Fruit fly (Drosophila melanogaster) whole organism, prepupa: ENCODE data around the gene CG7720.

Source experiments
- CG10631 ChIP-seq: fragments of 200-800 bp; sonication (Bioruptor generic); optimal IDR thresholded peaks from 2 replicates; lab custom pipeline; 2016; ENCODE audit warnings: missing biosample characterization, missing genetic modification characterization
- CG10669 ChIP-seq: fragments of 200-800 bp; sonication (Bioruptor generic); optimal IDR thresholded peaks from 3 replicates; lab custom pipeline; 2018; ENCODE audit warnings: missing biosample characterization, mild to moderate bottlenecking, missing genetic modification characterization, moderate library complexity
- CG11294 ChIP-seq: fragments of 200-800 bp; sonication (Bioruptor generic); IDR thresholded peaks from 2 replicates; pipeline ENCODE4 v1.3.6; 2022; ENCODE audit warnings: missing biosample characterization, missing genetic modification characterization
- CG16779 ChIP-seq: fragments of 200-800 bp; sonication (Bioruptor generic); optimal IDR thresholded peaks from 3 replicates; lab custom pipeline; 2017; ENCODE audit warnings: missing biosample characterization, mild to moderate bottlenecking, missing genetic modification characterization
- CG3032 ChIP-seq: fragments of 200-800 bp; optimal IDR thresholded peaks from 2 replicates; lab custom pipeline; 2019; ENCODE audit warnings: missing biosample characterization, mild to moderate bottlenecking, missing genetic modification characterization, moderate library complexity
- CG31627 ChIP-seq: fragments of 200-800 bp; sonication (Bioruptor generic); optimal IDR thresholded peaks from 3 replicates; lab custom pipeline; 2016; ENCODE audit warnings: missing biosample characterization, missing genetic modification characterization
- CG34406 ChIP-seq: fragments of 200-800 bp; sonication (Bioruptor generic); optimal IDR thresholded peaks from 3 replicates; lab custom pipeline; 2016; ENCODE audit warnings: missing biosample characterization, missing genetic modification characterization
- CG3919 ChIP-seq: fragments of 200-800 bp; sonication (Bioruptor generic); optimal IDR thresholded peaks from 3 replicates; lab custom pipeline; 2016; ENCODE audit warnings: missing biosample characterization, missing genetic modification characterization
- CG6792 ChIP-seq: fragments of 200-800 bp; sonication (Bioruptor generic); optimal IDR thresholded peaks from 3 replicates; lab custom pipeline; 2016; ENCODE audit warnings: missing biosample characterization, missing genetic modification characterization
- CG8319 ChIP-seq: fragments of 200-800 bp; sonication (Bioruptor generic); optimal IDR thresholded peaks from 3 replicates; lab custom pipeline; 2016; ENCODE audit warnings: missing biosample characterization, missing genetic modification characterization
- CG8632 ChIP-seq: fragments of 200-800 bp; sonication (Bioruptor generic); optimal IDR thresholded peaks from 3 replicates; lab custom pipeline; 2016; ENCODE audit warnings: missing biosample characterization, missing genetic modification characterization
- CG9139 ChIP-seq: fragments of 200-800 bp; sonication (Bioruptor generic); optimal IDR thresholded peaks from 3 replicates; lab custom pipeline; 2017; ENCODE audit warnings: missing biosample characterization, mild to moderate bottlenecking, missing genetic modification characterization
- Eip75B ChIP-seq: fragments of 200-800 bp; sonication (Bioruptor generic); optimal IDR thresholded peaks from 3 replicates; lab custom pipeline; 2016; ENCODE audit warnings: missing biosample characterization, missing genetic modification characterization
- Eip78C ChIP-seq: fragments of 200-800 bp; sonication (Bioruptor generic); peaks from one replicate; lab custom pipeline; 2016; ENCODE audit warnings: missing biosample characterization, missing genetic modification characterization
- Eip93F ChIP-seq: fragments of 200-800 bp; sonication (Bioruptor generic); optimal IDR thresholded peaks from 2 replicates; lab custom pipeline; 2016; ENCODE audit warnings: missing biosample characterization, mild to moderate bottlenecking, missing genetic modification characterization
- Ets21C ChIP-seq: fragments of 200-800 bp; sonication (Bioruptor generic); optimal IDR thresholded peaks from 3 replicates; lab custom pipeline; 2016; ENCODE audit warnings: missing biosample characterization, missing genetic modification characterization
- Ets96B ChIP-seq: fragments of 200-800 bp; optimal IDR thresholded peaks from 2 replicates; lab custom pipeline; 2019; ENCODE audit warnings: missing biosample characterization, mild to moderate bottlenecking, missing genetic modification characterization, moderate library complexity
- Hr38 ChIP-seq: sonication (Bioruptor generic); optimal IDR thresholded peaks from 2 replicates; lab custom pipeline; 2016; ENCODE audit warnings: missing biosample characterization, missing genetic modification characterization
- Hr4 ChIP-seq: fragments of 200-800 bp; sonication (Bioruptor generic); optimal IDR thresholded peaks from 3 replicates; lab custom pipeline; 2016; ENCODE audit warnings: missing biosample characterization, missing genetic modification characterization
- Met ChIP-seq: fragments of 200-800 bp; sonication (Bioruptor generic); optimal IDR thresholded peaks from 3 replicates; lab custom pipeline; 2016; ENCODE audit warnings: missing biosample characterization, missing genetic modification characterization
- Smox ChIP-seq: fragments of 200-800 bp; sonication (Bioruptor generic); optimal IDR thresholded peaks from 3 replicates; lab custom pipeline; 2016; ENCODE audit warnings: missing biosample characterization, missing genetic modification characterization
- acj6 ChIP-seq: fragments of 200-800 bp; sonication (Bioruptor generic); optimal IDR thresholded peaks from 3 replicates; lab custom pipeline; 2016; ENCODE audit warnings: missing biosample characterization, missing genetic modification characterization
- cyc ChIP-seq: fragments of 200-800 bp; sonication (Bioruptor generic); optimal IDR thresholded peaks from 3 replicates; lab custom pipeline; 2016; ENCODE audit warnings: missing biosample characterization, missing genetic modification characterization
- dac ChIP-seq: fragments of 200-800 bp; sonication (Bioruptor generic); optimal IDR thresholded peaks from 2 replicates; lab custom pipeline; 2017; ENCODE audit warnings: missing biosample characterization, mild to moderate bottlenecking, missing genetic modification characterization
- dsx ChIP-seq: fragments of 200-800 bp; optimal IDR thresholded peaks from 3 replicates; lab custom pipeline; 2019; ENCODE audit warnings: missing biosample characterization, mild to moderate bottlenecking, missing genetic modification characterization, moderate library complexity; ENCODE audit not compliant: poor library complexity, severe bottlenecking
- eg ChIP-seq: fragments of 200-800 bp; sonication (Bioruptor generic); IDR thresholded peaks from 3 replicates; pipeline ENCODE4 v1.3.6; 2022; ENCODE audit warnings: missing biosample characterization, missing genetic modification characterization
- esn ChIP-seq: fragments of 200-800 bp; sonication (Bioruptor generic); optimal IDR thresholded peaks from 2 replicates; lab custom pipeline; 2016; ENCODE audit warnings: missing biosample characterization, mild to moderate bottlenecking, missing genetic modification characterization, moderate library complexity
- fd59A ChIP-seq: fragments of 200-800 bp; sonication (Bioruptor generic); optimal IDR thresholded peaks from 2 replicates; lab custom pipeline; 2017; ENCODE audit warnings: missing biosample characterization, mild to moderate bottlenecking, missing genetic modification characterization, missing genetic modification reagents
- lz ChIP-seq: fragments of 200-800 bp; sonication (Bioruptor generic); optimal IDR thresholded peaks from 3 replicates; lab custom pipeline; 2016; ENCODE audit warnings: missing biosample characterization, missing genetic modification characterization
- net ChIP-seq: fragments of 200-800 bp; sonication (Bioruptor generic); optimal IDR thresholded peaks from 3 replicates; lab custom pipeline; 2016; ENCODE audit warnings: missing biosample characterization, missing genetic modification characterization
- pdm3 ChIP-seq: fragments of 200-800 bp; sonication (Bioruptor generic); optimal IDR thresholded peaks from 3 replicates; lab custom pipeline; 2016; ENCODE audit warnings: missing biosample characterization, missing genetic modification characterization
- ss ChIP-seq, 2 experiments: fragments of 200-800 bp; sonication (Bioruptor generic); optimal IDR thresholded peaks; 2 replicates in 1 of 2; 3 replicates in 1 of 2; lab custom pipeline; 2017 to 2018; ENCODE audit warnings: mild to moderate bottlenecking in 2 of 2, missing biosample characterization in 2 of 2, missing genetic modification characterization in 2 of 2, moderate library complexity in 1 of 2
- svp ChIP-seq: fragments of 200-800 bp; sonication (Bioruptor generic); peaks from one replicate; lab custom pipeline; 2016; ENCODE audit warnings: missing biosample characterization, missing genetic modification characterization
- vri ChIP-seq: fragments of 200-800 bp; sonication (Bioruptor generic); optimal IDR thresholded peaks from 3 replicates; lab custom pipeline; 2016; ENCODE audit warnings: missing biosample characterization, mild to moderate bottlenecking, missing genetic modification characterization

The CG7720 gene

DNA sequence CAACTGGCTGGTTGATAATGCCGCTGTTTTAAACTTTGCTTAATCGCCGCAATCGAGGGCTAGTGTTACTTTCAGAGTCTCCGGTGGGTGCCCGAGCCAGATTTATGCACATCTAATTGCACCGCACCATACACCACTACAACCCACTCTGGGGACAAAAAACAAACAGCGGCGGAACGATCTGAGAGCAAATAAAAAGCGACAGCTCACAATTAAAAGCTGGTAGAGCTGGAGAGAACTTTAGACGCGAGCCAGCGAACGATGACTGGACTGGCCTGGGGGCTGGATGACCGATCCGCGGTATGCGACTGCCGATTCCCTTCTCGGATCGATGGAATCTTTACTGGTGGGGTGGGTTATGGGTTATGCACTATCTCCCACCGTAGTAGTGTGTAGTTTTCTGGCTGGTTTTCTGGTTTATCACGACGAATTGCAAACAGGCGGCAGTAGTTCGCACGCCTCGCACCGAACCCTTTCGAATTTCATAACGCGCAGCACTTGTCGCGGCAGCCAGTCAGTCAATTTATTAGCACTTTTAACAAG, 55.5 kb downstream of the CG7720 start (continued):
- TF ChIP-seq CG10669 (GFP tag; lab: Kevin White, UChicago), result no peak
- TF ChIP-seq Ets96B (tag; lab: Kevin White, UChicago), result no peak
- no peak for TF ChIP-seq CG3032 (tag; lab: Kevin White, UChicago)
- no peak for TF ChIP-seq Ets21C (GFP tag; lab: Kevin White, UChicago)
- TF ChIP-seq Hr38 (GFP tag; lab: Kevin White, UChicago), result no peak
- no peak for TF ChIP-seq CG16779
- TF ChIP-seq Eip78C, result peak; percentile 3
- TF ChIP-seq CG8632, result no peak

DNA sequence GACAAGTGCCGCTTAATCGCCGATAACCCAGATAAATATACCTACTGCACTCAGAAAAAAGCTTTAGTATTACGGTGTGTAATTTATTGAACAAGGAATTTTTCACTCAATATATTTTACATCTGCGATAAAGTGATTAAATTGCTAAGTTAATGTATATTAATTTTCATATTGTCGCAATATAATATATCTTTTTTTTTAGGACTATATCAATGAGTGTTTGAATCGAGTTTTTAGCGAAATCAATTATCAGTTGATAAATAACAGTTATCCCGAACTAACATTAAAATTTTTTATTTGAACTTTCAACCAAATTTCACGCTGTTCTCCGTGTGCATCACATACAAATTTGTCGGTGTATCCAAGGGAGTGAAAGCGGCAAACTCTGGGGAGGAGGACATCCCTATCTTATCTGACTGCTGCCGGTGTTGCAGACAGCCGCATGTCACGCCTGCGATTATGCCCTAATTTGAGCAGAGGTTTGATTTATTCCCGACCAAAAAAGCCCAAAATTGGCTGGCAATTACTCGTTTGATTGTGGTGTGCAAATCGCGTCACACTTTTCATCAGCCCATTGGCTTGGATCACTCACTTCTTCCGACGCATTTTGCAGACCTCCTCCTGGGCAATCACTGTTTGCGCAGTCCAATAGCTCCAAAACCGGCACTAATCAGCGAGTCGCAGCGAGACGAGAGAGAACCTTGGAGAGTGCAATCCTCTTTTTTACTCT, 56.1 kb downstream of the CG7720 start:
- TF ChIP-seq lz (GFP tag; lab: Kevin White, UChicago) (peak; percentile 32), dac (GFP tag; lab: Kevin White, UChicago) (no peak), Smox (GFP tag; lab: Kevin White, UChicago) (peak; percentile 29), Hr4 (peak; percentile 11), pdm3 (GFP tag; lab: Kevin White, UChicago) (no peak), Eip78C (peak; percentile 89), cyc (peak; percentile 32), CG3919 (no peak), CG34406 (GFP tag; lab: Kevin White, UChicago) (peak; percentile 47), fd59A (peak; percentile 26), eg (GFP tag; lab: Robert Waterston, UW) (peak; percentile 16; the same call in 1 of the 3 replicates), Eip75B (peak; percentile 44), Ets96B (tag; lab: Kevin White, UChicago) (peak; percentile 17), net (GFP tag; lab: Kevin White, UChicago) (peak; percentile 11), esn (peak; percentile 65), CG10631 (GFP tag; lab: Kevin White, UChicago) (peak; percentile 4), CG8632 (peak; percentile 31), CG11294 (GFP tag; lab: Robert Waterston, UW) (no peak), Eip93F (GFP tag; lab: Kevin White, UChicago) (no peak), svp (peak; percentile 82), CG31627 (GFP tag; lab: Kevin White, UChicago) (peak; percentile 29), vri (GFP tag; lab: Kevin White, UChicago) (peak; percentile 28), acj6 (GFP tag; lab: Kevin White, UChicago) (peak; percentile 47), dsx (GFP tag; lab: Kevin White, UChicago) (no peak), CG6792 (peak; percentile 17), Met (GFP tag; lab: Kevin White, UChicago) (peak; percentile 53)
- TF ChIP-seq, all 60 proteins: peak for 20

DNA sequence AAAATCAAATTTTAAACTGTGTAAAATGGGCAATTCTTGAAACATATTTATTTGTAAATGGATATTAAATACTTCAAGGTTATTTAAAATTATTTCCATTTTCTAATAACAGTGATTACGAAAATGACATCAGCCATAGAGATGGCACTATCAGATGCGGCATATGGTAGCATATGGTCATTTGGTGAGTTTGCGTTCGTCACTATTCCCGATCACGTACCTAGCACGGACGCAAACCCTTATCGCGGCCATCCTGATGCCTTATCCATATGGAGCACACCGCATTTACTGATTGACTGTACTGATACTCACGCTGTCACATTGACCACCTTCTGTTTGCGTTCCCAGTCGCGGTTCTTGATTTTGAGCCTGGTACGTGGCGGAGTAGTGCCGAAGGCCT, 56.9 kb downstream of the CG7720 start:
- TF ChIP-seq CG16779 (no peak), CG9139 (GFP tag; lab: Kevin White, UChicago) (no peak), CG3032 (tag; lab: Kevin White, UChicago) (no peak), Hr4 (no peak), ss (GFP tag; optimal IDR thresholded peaks at IDR 0.05; lab: Kevin White, UChicago) (no peak)

DNA sequence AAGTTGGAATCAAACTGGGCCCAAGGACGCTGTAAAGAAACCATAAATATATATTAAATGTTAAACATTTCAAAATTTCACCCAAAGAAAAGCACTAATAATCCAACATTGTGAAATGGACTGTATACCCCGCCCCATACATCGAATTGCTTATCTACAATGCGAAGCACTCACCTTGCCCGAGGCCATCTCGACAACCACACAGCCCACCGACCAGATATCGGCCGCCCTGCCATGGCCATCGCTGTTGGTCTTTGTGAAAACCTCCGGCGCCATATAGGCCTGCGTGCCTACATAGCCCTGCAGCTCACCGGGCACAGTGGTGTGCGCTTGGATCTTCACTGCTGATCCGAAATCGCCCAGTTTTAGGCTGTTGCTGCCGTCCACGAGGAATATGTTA, 61.4 kb downstream of the CG7720 start:
- TF ChIP-seq Met (GFP tag; lab: Kevin White, UChicago) (no peak), svp (peak; percentile 63)

DNA sequence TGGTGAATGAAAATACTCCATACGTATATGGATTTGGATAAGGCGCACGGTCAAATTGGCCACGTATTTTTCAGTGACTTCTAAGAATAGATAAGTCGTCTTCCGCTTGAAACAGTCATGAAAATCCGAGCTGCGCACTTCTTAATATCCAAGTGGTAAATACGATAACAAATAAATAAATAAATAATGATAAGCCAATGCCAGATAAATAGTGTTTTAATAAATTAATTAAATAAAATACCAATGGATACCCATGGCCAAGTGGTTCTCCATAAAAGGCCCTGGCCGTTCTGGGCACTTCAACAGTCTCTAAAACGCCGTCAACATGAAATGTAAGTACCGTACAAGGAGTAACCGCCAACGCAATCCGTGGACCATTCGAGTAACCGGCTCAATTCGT, 62.6 kb downstream of the CG7720 start, which contains the start of gene CG14302:
TSS of gene CG14302 (plus strand) at position 301 of the 400 bp plus-strand sequence.
- TF ChIP-seq Hr4, result no peak
- TF ChIP-seq CG34406 (GFP tag; lab: Kevin White, UChicago), result no peak
- no peak for TF ChIP-seq CG8319 (GFP tag; lab: Kevin White, UChicago)
- TF ChIP-seq, all 60 proteins: peak for 0
